Fruit fly (Drosophila melanogaster) whole organism, wandering third instar larva: ENCODE measurements around the gene MtnE.

Experiments used
- Rel ChIP-seq, 2 experiments: fragments of 200-800 bp; sonication (Bioruptor generic) in 1 of 2; optimal IDR thresholded peaks; 2 replicates in 1 of 2; 3 replicates in 1 of 2; lab custom pipeline; 2016 to 2019; ENCODE audit warnings: mild to moderate bottlenecking in 2 of 2, missing biosample characterization in 2 of 2, missing genetic modification characterization in 2 of 2, moderate library complexity in 1 of 2
- fru ChIP-seq: fragments of 200-800 bp; sonication (Bioruptor generic); optimal IDR thresholded peaks from 3 replicates; lab custom pipeline; 2016; ENCODE audit warnings: missing biosample characterization, mild to moderate bottlenecking, missing genetic modification characterization
- h ChIP-seq: fragments of 200-800 bp; sonication (Bioruptor generic); optimal IDR thresholded peaks from 3 replicates; lab custom pipeline; 2016; ENCODE audit warnings: missing biosample characterization, mild to moderate bottlenecking, missing genetic modification characterization
- lola ChIP-seq: fragments of >200 bp; optimal IDR thresholded peaks from 2 replicates; lab custom pipeline; 2017; ENCODE audit warnings: missing biosample characterization, missing genetic modification characterization
- tai ChIP-seq: sonication (Bioruptor generic); optimal IDR thresholded peaks from 2 replicates; lab custom pipeline; 2016; ENCODE audit warnings: missing biosample characterization, missing genetic modification characterization
- usp ChIP-seq: fragments of >200 bp; optimal IDR thresholded peaks from 2 replicates; lab custom pipeline; 2017; ENCODE audit warnings: missing biosample characterization, missing genetic modification characterization

- no peak for TF ChIP-seq Rel (GFP tag; optimal IDR thresholded peaks at IDR 0.05; lab: Kevin White, UChicago)
- no peak for TF ChIP-seq Rel (tag; optimal IDR thresholded peaks at IDR 0.05; lab: Kevin White, UChicago)
- no peak for TF ChIP-seq usp (GFP tag; lab: Kevin White, UChicago)
- peak; percentile 8 for TF ChIP-seq fru (GFP tag; lab: Kevin White, UChicago)
- no peak for TF ChIP-seq tai (GFP tag; lab: Kevin White, UChicago)
- no peak for TF ChIP-seq lola (GFP tag; lab: Kevin White, UChicago)
- peak; percentile 3 for TF ChIP-seq h
These were observed 26.2 kb upstream of the MtnE start, which contains the start of gene CG5191 for dm6 chr3R:20560668-20561226.
